Worm (Caenorhabditis elegans) whole organism, L1 larva: ENCODE data around the gene C55C3.8.

Experiments used
- C04F5.9 ChIP-seq: sonication (generic microtip); optimal IDR thresholded peaks from 2 replicates; lab custom pipeline; 2016; ENCODE audit warnings: missing genetic modification characterization, missing compliant biosample characterization
- C34B4.2 ChIP-seq: sonication (generic microtip); optimal IDR thresholded peaks from 2 replicates; lab custom pipeline; 2017; ENCODE audit warnings: mild to moderate bottlenecking, missing genetic modification characterization, missing compliant biosample characterization
- alr-1 ChIP-seq: fragments of 200-800 bp; sonication (Bioruptor generic); optimal IDR thresholded peaks from 2 replicates; lab custom pipeline; 2018; ENCODE audit warnings: borderline replicate concordance, mild to moderate bottlenecking, missing genetic modification characterization, missing compliant biosample characterization
- aly-2 ChIP-seq: fragments of 150-350 bp; optimal IDR thresholded peaks from 2 replicates; lab custom pipeline; 2014; ENCODE audit warnings: missing biosample characterization, missing genetic modification characterization
- ama-1 ChIP-seq: fragments of 150-350 bp; optimal IDR thresholded peaks from 2 replicates; lab custom pipeline; 2014
- ceh-63 ChIP-seq: fragments of 200-800 bp; sonication (Bioruptor generic); optimal IDR thresholded peaks from 2 replicates; lab custom pipeline; 2018; ENCODE audit warnings: mild to moderate bottlenecking, missing genetic modification characterization, missing compliant biosample characterization
- ceh-8 ChIP-seq: fragments of 200-800 bp; sonication (Bioruptor generic); optimal IDR thresholded peaks from 2 replicates; lab custom pipeline; 2018; ENCODE audit warnings: mild to moderate bottlenecking, missing genetic modification characterization, moderate library complexity, missing compliant biosample characterization
- ceh-82 ChIP-seq, 3 experiments: fragments of 150-350 bp in 1 of 3; sonication (generic microtip) in 2 of 3; optimal IDR thresholded peaks; 2 replicates each; lab custom pipeline; 2014 to 2017; ENCODE audit warnings: missing biosample characterization in 3 of 3, missing genetic modification characterization in 3 of 3
- ceh-90 ChIP-seq: sonication (generic microtip); optimal IDR thresholded peaks from 2 replicates; lab custom pipeline; 2016; ENCODE audit warnings: missing genetic modification characterization, missing compliant biosample characterization
- efl-1 ChIP-seq, 4 experiments: fragments of 150-350 bp; optimal IDR thresholded peaks in 3 of 4; peaks in 1 of 4; 1 replicate in 1 of 4; 2 replicates in 3 of 4; lab custom pipeline; 2014; ENCODE audit warnings: missing biosample characterization in 2 of 4, missing genetic modification characterization in 2 of 4, missing genetic modification reagents in 2 of 4
- efl-3 ChIP-seq: fragments of 200-800 bp; sonication (Bioruptor generic); optimal IDR thresholded peaks from 2 replicates; lab custom pipeline; 2018; ENCODE audit warnings: mild to moderate bottlenecking, missing genetic modification characterization, missing compliant biosample characterization
- egl-13 ChIP-seq: sonication (generic microtip); optimal IDR thresholded peaks from 2 replicates; lab custom pipeline; 2016; ENCODE audit warnings: missing genotype, missing genetic modification reagents, missing genetic modification characterization, missing compliant biosample characterization
- elt-2 ChIP-seq: sonication (generic microtip); optimal IDR thresholded peaks from 2 replicates; lab custom pipeline; 2016; ENCODE audit warnings: missing genetic modification characterization, mild to moderate bottlenecking, inconsistent platforms, missing compliant biosample characterization, missing genetic modification reagents
- elt-3 ChIP-seq, 6 experiments: fragments of 150-350 bp in 1 of 6; sonication (generic microtip); optimal IDR thresholded peaks; 2 replicates each; lab custom pipeline; 2017 to 2018; ENCODE audit warnings: missing biosample characterization in 6 of 6, missing genetic modification characterization in 6 of 6, inconsistent platforms in 1 of 6
- ets-5 ChIP-seq: fragments of 200-800 bp; sonication (Bioruptor generic); IDR thresholded peaks from 2 replicates; pipeline ENCODE4 v1.3.6; 2022; ENCODE audit warnings: missing genetic modification characterization, missing compliant biosample characterization
- fkh-4 ChIP-seq: sonication (generic microtip); optimal IDR thresholded peaks from 2 replicates; lab custom pipeline; 2016; ENCODE audit warnings: missing compliant biosample characterization, missing genetic modification characterization, borderline replicate concordance
- hlh-17 ChIP-seq: fragments of 200-800 bp; sonication (Bioruptor generic); optimal IDR thresholded peaks from 2 replicates; lab custom pipeline; 2018; ENCODE audit warnings: missing genetic modification characterization, mild to moderate bottlenecking, missing compliant biosample characterization, moderate library complexity, borderline replicate concordance
- hpl-2 ChIP-seq: fragments of 150-350 bp; optimal IDR thresholded peaks from 2 replicates; lab custom pipeline; 2014; ENCODE audit warnings: missing biosample characterization, missing genetic modification reagents, missing genetic modification characterization
- lin-13 ChIP-seq: fragments of 150-350 bp; optimal IDR thresholded peaks from 2 replicates; lab custom pipeline; 2014; ENCODE audit warnings: missing biosample characterization, missing genetic modification reagents, missing genetic modification characterization
- lin-14 ChIP-seq: fragments of 200-800 bp; sonication (Bioruptor generic); optimal IDR thresholded peaks from 2 replicates; lab custom pipeline; 2018; ENCODE audit warnings: mild to moderate bottlenecking, missing genetic modification characterization, moderate library complexity, missing compliant biosample characterization
- lin-15B ChIP-seq: fragments of 150-350 bp; sonication (generic microtip); optimal IDR thresholded peaks from 3 replicates; lab custom pipeline; 2014; ENCODE audit warnings: missing biosample characterization, missing genetic modification characterization
- lin-35 ChIP-seq, 2 experiments: fragments of 150-350 bp; optimal IDR thresholded peaks; 2 replicates each; lab custom pipeline; 2014; ENCODE audit warnings: missing biosample characterization in 2 of 2, missing genetic modification characterization in 2 of 2, missing genetic modification reagents in 2 of 2
- mdl-1 ChIP-seq, 2 experiments: fragments of 150-350 bp; optimal IDR thresholded peaks; 2 replicates each; lab custom pipeline; 2014 to 2017; ENCODE audit warnings: missing biosample characterization in 2 of 2, missing genetic modification characterization in 2 of 2, inconsistent platforms in 1 of 2
- mef-2 ChIP-seq: fragments of 150-350 bp; optimal IDR thresholded peaks from 2 replicates; lab custom pipeline; 2014; ENCODE audit warnings: missing biosample characterization, missing genetic modification characterization
- mep-1 ChIP-seq: fragments of 150-350 bp; optimal IDR thresholded peaks from 2 replicates; lab custom pipeline; 2014; ENCODE audit warnings: missing biosample characterization, missing genetic modification characterization
- nhr-12 ChIP-seq: sonication (generic microtip); optimal IDR thresholded peaks from 2 replicates; lab custom pipeline; 2017; ENCODE audit warnings: missing biosample characterization, missing genetic modification characterization
- nhr-28 ChIP-seq: fragments of 150-350 bp; optimal IDR thresholded peaks from 2 replicates; lab custom pipeline; 2014; ENCODE audit warnings: missing biosample characterization, missing genetic modification characterization
- nhr-71 ChIP-seq: sonication (generic microtip); optimal IDR thresholded peaks from 2 replicates; lab custom pipeline; 2016; ENCODE audit warnings: mild to moderate bottlenecking, missing genetic modification characterization, moderate library complexity, missing compliant biosample characterization
- nhr-76 ChIP-seq: sonication (generic microtip); optimal IDR thresholded peaks from 2 replicates; lab custom pipeline; 2017; ENCODE audit warnings: missing biosample characterization, missing genetic modification characterization
- nhr-77 ChIP-seq: fragments of 150-350 bp; optimal IDR thresholded peaks from 2 replicates; lab custom pipeline; 2014; ENCODE audit warnings: missing biosample characterization, missing genetic modification characterization
- nhr-85 ChIP-seq: sonication (generic microtip); peaks from one replicate; lab custom pipeline; 2016; ENCODE audit warnings: missing genetic modification characterization, inconsistent platforms, missing compliant biosample characterization
- nhr-90 ChIP-seq: sonication (generic microtip); optimal IDR thresholded peaks from 2 replicates; lab custom pipeline; 2016; ENCODE audit warnings: mild to moderate bottlenecking, missing genetic modification characterization, missing compliant biosample characterization; ENCODE audit not compliant: poor library complexity
- rnt-1 ChIP-seq: sonication (generic microtip); optimal IDR thresholded peaks from 2 replicates; lab custom pipeline; 2016; ENCODE audit warnings: mild to moderate bottlenecking, missing genetic modification characterization, moderate library complexity, missing compliant biosample characterization
- snu-23 ChIP-seq: sonication (generic microtip); optimal IDR thresholded peaks from 2 replicates; lab custom pipeline; 2016; ENCODE audit warnings: missing genetic modification characterization, missing compliant biosample characterization
- sox-4 ChIP-seq: sonication (generic microtip); optimal IDR thresholded peaks from 2 replicates; lab custom pipeline; 2016; ENCODE audit warnings: missing genetic modification characterization, missing compliant biosample characterization
- sptf-1 ChIP-seq: fragments of 150-350 bp; optimal IDR thresholded peaks from 2 replicates; lab custom pipeline; 2014; ENCODE audit warnings: missing biosample characterization, missing genetic modification characterization
- sup-37 ChIP-seq: fragments of 200-800 bp; sonication (Bioruptor generic); optimal IDR thresholded peaks from 2 replicates; lab custom pipeline; 2018; ENCODE audit warnings: mild to moderate bottlenecking, missing genetic modification characterization, missing compliant biosample characterization
- swsn-7 ChIP-seq: sonication (generic microtip); optimal IDR thresholded peaks from 2 replicates; lab custom pipeline; 2016; ENCODE audit warnings: missing genetic modification characterization, missing compliant biosample characterization
- tlp-1 ChIP-seq: fragments of 150-350 bp; optimal IDR thresholded peaks from 2 replicates; lab custom pipeline; 2014; ENCODE audit warnings: missing biosample characterization, missing genetic modification characterization
- unc-30 ChIP-seq: sonication (generic microtip); optimal IDR thresholded peaks from 2 replicates; lab custom pipeline; 2017; ENCODE audit warnings: missing biosample characterization, missing genetic modification characterization
- xbp-1 ChIP-seq: sonication (generic microtip); optimal IDR thresholded peaks from 2 replicates; lab custom pipeline; 2016; ENCODE audit warnings: missing genetic modification characterization, missing compliant biosample characterization
- zag-1 ChIP-seq: fragments of 150-350 bp; optimal IDR thresholded peaks from 2 replicates; lab custom pipeline; 2014; ENCODE audit warnings: missing biosample characterization, missing genetic modification characterization
- zip-4 ChIP-seq: fragments of 200-800 bp; sonication (Bioruptor generic); optimal IDR thresholded peaks from 2 replicates; lab custom pipeline; 2018; ENCODE audit warnings: mild to moderate bottlenecking, missing genetic modification characterization, moderate library complexity, missing compliant biosample characterization

C55C3.8 gene

DNA sequence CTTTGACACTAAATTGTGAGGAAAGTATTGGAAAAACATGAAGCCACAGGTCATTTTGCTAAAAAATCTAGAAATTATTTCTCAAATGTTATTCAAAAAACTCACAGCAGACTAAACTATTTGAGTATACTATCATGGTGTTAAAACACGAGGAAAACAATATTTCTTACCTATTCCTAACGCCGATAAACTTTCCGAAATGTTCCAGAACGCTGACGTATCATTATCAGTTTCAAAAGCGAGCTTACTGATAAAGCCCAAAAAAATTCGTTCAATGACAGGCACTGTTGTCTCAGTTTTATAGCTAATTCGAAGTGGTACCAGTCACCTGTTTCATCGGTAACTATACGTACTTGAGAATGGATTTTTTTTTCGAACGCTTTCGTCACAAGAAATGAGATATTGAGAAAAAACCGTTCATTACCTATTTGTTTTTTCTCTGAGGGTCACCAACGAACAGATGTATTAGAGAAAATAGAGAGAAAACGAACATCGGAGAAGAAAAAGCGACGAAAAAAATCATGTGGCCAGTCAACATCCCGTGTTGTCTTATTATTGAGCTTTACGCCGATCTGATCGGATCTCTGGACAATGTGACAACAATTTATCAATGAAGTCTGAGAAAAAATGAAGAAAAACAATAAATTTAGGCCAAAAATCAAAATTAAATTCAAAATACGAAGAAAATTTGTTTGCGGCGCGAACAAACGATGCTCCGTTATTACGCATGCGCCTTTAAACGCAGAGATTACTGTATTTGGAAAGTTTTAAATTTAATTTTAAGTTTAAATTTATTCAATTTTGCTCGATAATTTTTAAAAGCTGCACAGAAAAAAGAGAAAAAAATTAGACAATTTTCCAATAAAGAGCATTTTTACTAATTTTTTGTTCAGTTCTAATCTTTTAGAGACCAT lies 24.5 kb upstream of the C55C3.8 start:
- no peak for TF ChIP-seq efl-3
- TF ChIP-seq hpl-2 (GFP tag; lab: Kevin White, UChicago) = no peak
- TF ChIP-seq zag-1 = no peak
- peak; percentile 40 for TF ChIP-seq elt-2
- no peak for TF ChIP-seq swsn-7 (tag; lab: Kevin White, UChicago)
- TF ChIP-seq snu-23 (GFP tag; lab: Kevin White, UChicago) = no peak
- no peak for TF ChIP-seq lin-15B
- no peak for TF ChIP-seq rnt-1 (tag; lab: Kevin White, UChicago)
- TF ChIP-seq sup-37 (GFP tag; lab: Kevin White, UChicago) = no peak
- TF ChIP-seq egl-13 (tag; lab: Kevin White, UChicago) = no peak
- TF ChIP-seq efl-1 (optimal IDR thresholded peaks at IDR 0.05; lab: Kevin White, UChicago) = no peak
- TF ChIP-seq efl-1 (GFP tag; optimal IDR thresholded peaks at IDR 0.05 in 1 of 2; lab: Kevin White, UChicago) = no peak
- TF ChIP-seq xbp-1 (tag; lab: Kevin White, UChicago) = no peak
- TF ChIP-seq nhr-90 (tag; lab: Kevin White, UChicago) = no peak
- no peak for TF ChIP-seq tlp-1 (tag; lab: Kevin White, UChicago)
- TF ChIP-seq fkh-4 (tag; lab: Kevin White, UChicago) = no peak
- no peak for TF ChIP-seq nhr-76 (tag; lab: Kevin White, UChicago)
- peak; percentile 12 for TF ChIP-seq nhr-71 (tag; lab: Kevin White, UChicago)

ce11 chrIV:5667191-5667590 lies 23.6 kb upstream of the C55C3.8 start:
- TF ChIP-seq lin-14 (peak; percentile 57), nhr-12 (tag; lab: Kevin White, UChicago) (no peak), ceh-82 (tag; optimal IDR thresholded peaks at IDR 0.05; lab: Kevin White, UChicago) (peak in 1 of 3 experiments; percentile 4), mep-1 (tag; lab: Kevin White, UChicago) (peak; percentile 39), nhr-28 (tag; lab: Kevin White, UChicago) (no peak), egl-13 (tag; lab: Kevin White, UChicago) (no peak), C04F5.9 (no peak), unc-30 (no peak), nhr-77 (no peak), hlh-17 (GFP tag; lab: Kevin White, UChicago) (no peak)

DNA sequence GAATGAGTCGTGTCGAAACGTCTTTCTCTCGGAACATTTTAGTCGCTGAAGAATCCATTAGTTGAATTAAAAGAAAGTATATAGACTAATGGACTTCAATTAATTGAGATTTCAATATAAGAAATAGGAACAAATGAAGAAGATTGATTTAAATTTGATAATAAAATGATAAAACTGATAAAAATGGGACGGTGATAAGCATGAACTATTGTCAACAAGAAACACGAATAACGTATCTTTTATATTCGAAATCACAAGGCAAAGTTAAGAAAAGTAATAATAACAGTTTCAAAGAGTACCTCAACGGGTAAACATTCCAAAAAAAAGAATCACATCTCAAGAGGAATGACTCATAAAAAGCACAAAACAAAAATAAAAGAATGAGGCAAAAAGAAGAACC lies 21.4 kb upstream of the C55C3.8 start, which contains the start of gene T19E7.6:
Gene T19E7.6 (minus strand): TSS at position 45 of the 400 bp plus-strand sequence.
- TF ChIP-seq elt-3 (tag; optimal IDR thresholded peaks at IDR 0.05; lab: Kevin White, UChicago) (peak in 1 of 6 experiments; percentile 45), alr-1 (no peak)

DNA sequence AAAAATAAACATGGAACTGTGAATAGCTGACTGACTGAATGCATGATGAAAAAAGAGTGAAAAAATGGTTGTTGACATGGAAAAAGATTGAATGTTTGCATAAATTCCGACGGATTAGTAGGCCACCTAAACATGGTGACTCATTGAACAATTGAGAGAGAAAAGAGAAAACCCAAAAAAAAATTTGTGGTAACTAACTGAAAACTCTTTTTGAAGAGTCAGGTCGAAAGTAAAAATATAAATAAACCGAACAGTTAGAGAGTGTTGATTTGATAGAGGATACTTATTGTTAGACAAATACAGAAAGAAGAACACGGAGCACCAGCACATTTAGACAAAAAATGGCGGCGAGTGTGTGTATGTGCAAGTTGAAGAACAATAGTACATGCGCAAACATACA lies 19.5 kb upstream of the C55C3.8 start:
- TF ChIP-seq nhr-85 (peak; percentile 57), hlh-17 (GFP tag; lab: Kevin White, UChicago) (no peak)

DNA sequence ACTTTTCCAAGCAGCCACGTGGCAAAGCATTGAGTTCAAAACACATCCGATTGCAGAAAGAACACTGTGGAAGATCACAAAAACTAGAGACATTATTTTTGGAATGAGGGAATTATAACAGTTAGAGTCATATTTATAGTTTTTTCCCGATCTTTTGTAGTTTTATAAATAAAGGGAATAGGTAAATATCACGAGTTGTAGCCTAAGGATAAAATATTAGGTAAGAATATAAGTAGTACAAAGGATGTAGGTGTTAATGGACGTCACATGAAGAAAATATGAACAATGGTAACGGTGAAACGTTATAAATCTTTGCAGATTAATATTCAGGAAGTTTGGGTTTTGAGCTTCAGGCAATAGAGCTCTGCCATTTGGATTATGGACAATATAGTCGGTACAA lies 16.4 kb upstream of the C55C3.8 start, which contains the start of gene srd-5:
Gene srd-5 (minus strand): TSS at position 101 of the 400 bp plus-strand sequence.
- TF ChIP-seq ets-5 (GFP tag; lab: Robert Waterston, UW) (no peak), zag-1 (no peak), ama-1 (lab: Kevin White, UChicago) (no peak), efl-1 (optimal IDR thresholded peaks at IDR 0.05; lab: Kevin White, UChicago) (no peak), efl-1 (GFP tag; optimal IDR thresholded peaks at IDR 0.05 in 1 of 2; lab: Kevin White, UChicago) (no peak), egl-13 (tag; lab: Kevin White, UChicago) (no peak), ceh-90 (tag; lab: Kevin White, UChicago) (no peak), lin-35 (GFP tag; optimal IDR thresholded peaks at IDR 0.05; lab: Kevin White, UChicago) (no peak), aly-2 (tag; lab: Kevin White, UChicago) (no peak), ceh-8 (GFP tag; lab: Kevin White, UChicago) (no peak), C34B4.2 (no peak), mef-2 (tag; lab: Kevin White, UChicago) (no peak), zip-4 (no peak), lin-13 (GFP tag; lab: Kevin White, UChicago) (no peak), ceh-63 (no peak), sptf-1 (tag; lab: Kevin White, UChicago) (no peak), mdl-1 (tag; optimal IDR thresholded peaks at IDR 0.05; lab: Kevin White, UChicago) (no peak), elt-3 (tag; optimal IDR thresholded peaks at IDR 0.05; lab: Kevin White, UChicago) (no peak), sox-4 (tag; lab: Kevin White, UChicago) (no peak)
